Fruit fly (Drosophila melanogaster) whole organism, prepupa: Measurements from ENCODE around the gene ome.

ENCODE experiments used
- Blimp-1 ChIP-seq: fragments of 200-800 bp; sonication (Bioruptor generic); optimal IDR thresholded peaks from 3 replicates; lab custom pipeline; 2017; ENCODE audit warnings: missing biosample characterization, missing genetic modification characterization, mild to moderate bottlenecking, moderate library complexity, missing genetic modification reagents
- CG10631 ChIP-seq: fragments of 200-800 bp; sonication (Bioruptor generic); optimal IDR thresholded peaks from 2 replicates; lab custom pipeline; 2016; ENCODE audit warnings: missing biosample characterization, missing genetic modification characterization
- CG10669 ChIP-seq: fragments of 200-800 bp; sonication (Bioruptor generic); optimal IDR thresholded peaks from 3 replicates; lab custom pipeline; 2018; ENCODE audit warnings: missing biosample characterization, mild to moderate bottlenecking, missing genetic modification characterization, moderate library complexity
- CG11294 ChIP-seq: fragments of 200-800 bp; sonication (Bioruptor generic); IDR thresholded peaks from 2 replicates; pipeline ENCODE4 v1.3.6; 2022; ENCODE audit warnings: missing biosample characterization, missing genetic modification characterization
- CG11762 ChIP-seq: fragments of 200-800 bp; sonication (Bioruptor generic); optimal IDR thresholded peaks from 3 replicates; lab custom pipeline; 2016; ENCODE audit warnings: missing biosample characterization, missing genetic modification characterization; ENCODE audit not compliant: insufficient read depth
- CG11902 ChIP-seq: fragments of 200-800 bp; sonication (Bioruptor generic); optimal IDR thresholded peaks from 3 replicates; lab custom pipeline; 2016; ENCODE audit warnings: missing biosample characterization, missing genetic modification characterization
- CG15336 ChIP-seq: fragments of 200-800 bp; sonication (Bioruptor generic); IDR thresholded peaks from 2 replicates; pipeline ENCODE4 v1.3.6; 2022; ENCODE audit warnings: missing biosample characterization, missing genetic modification characterization
- CG1621 ChIP-seq: fragments of 200-800 bp; sonication (Bioruptor generic); optimal IDR thresholded peaks from 3 replicates; lab custom pipeline; 2018; ENCODE audit warnings: missing biosample characterization, mild to moderate bottlenecking, missing genetic modification characterization
- CG16779 ChIP-seq: fragments of 200-800 bp; sonication (Bioruptor generic); optimal IDR thresholded peaks from 3 replicates; lab custom pipeline; 2017; ENCODE audit warnings: missing biosample characterization, mild to moderate bottlenecking, missing genetic modification characterization
- CG31627 ChIP-seq: fragments of 200-800 bp; sonication (Bioruptor generic); optimal IDR thresholded peaks from 3 replicates; lab custom pipeline; 2016; ENCODE audit warnings: missing biosample characterization, missing genetic modification characterization
- CG34406 ChIP-seq: fragments of 200-800 bp; sonication (Bioruptor generic); optimal IDR thresholded peaks from 3 replicates; lab custom pipeline; 2016; ENCODE audit warnings: missing biosample characterization, missing genetic modification characterization
- CG3919 ChIP-seq: fragments of 200-800 bp; sonication (Bioruptor generic); optimal IDR thresholded peaks from 3 replicates; lab custom pipeline; 2016; ENCODE audit warnings: missing biosample characterization, missing genetic modification characterization
- CG4318 ChIP-seq: fragments of 200-800 bp; sonication (Bioruptor generic); optimal IDR thresholded peaks from 3 replicates; lab custom pipeline; 2017; ENCODE audit warnings: missing biosample characterization, mild to moderate bottlenecking, missing genetic modification characterization
- CG6163 ChIP-seq: fragments of 200-800 bp; sonication (Bioruptor generic); IDR thresholded peaks from 3 replicates; pipeline ENCODE4 v1.3.6; 2022; ENCODE audit warnings: missing biosample characterization, missing genetic modification characterization
- CG6276 ChIP-seq: fragments of 200-800 bp; sonication (Bioruptor generic); optimal IDR thresholded peaks from 2 replicates; lab custom pipeline; 2017; ENCODE audit warnings: missing biosample characterization, mild to moderate bottlenecking, missing genetic modification characterization
- CG6792 ChIP-seq: fragments of 200-800 bp; sonication (Bioruptor generic); optimal IDR thresholded peaks from 3 replicates; lab custom pipeline; 2016; ENCODE audit warnings: missing biosample characterization, missing genetic modification characterization
- CG6808 ChIP-seq: fragments of 200-800 bp; sonication (Bioruptor generic); optimal IDR thresholded peaks from 3 replicates; lab custom pipeline; 2017; ENCODE audit warnings: missing biosample characterization, missing genetic modification characterization, mild to moderate bottlenecking, moderate library complexity, missing genetic modification reagents
- CG6854 ChIP-seq: fragments of 200-800 bp; sonication (Bioruptor generic); optimal IDR thresholded peaks from 2 replicates; lab custom pipeline; 2017; ENCODE audit warnings: missing biosample characterization, mild to moderate bottlenecking, missing genetic modification characterization
- CG8119 ChIP-seq: fragments of 200-800 bp; sonication (Bioruptor generic); IDR thresholded peaks from 3 replicates; pipeline ENCODE4 v1.3.6; 2022; ENCODE audit warnings: missing biosample characterization, missing genetic modification characterization
- CG8319 ChIP-seq: fragments of 200-800 bp; sonication (Bioruptor generic); optimal IDR thresholded peaks from 3 replicates; lab custom pipeline; 2016; ENCODE audit warnings: missing biosample characterization, missing genetic modification characterization
- CG8632 ChIP-seq: fragments of 200-800 bp; sonication (Bioruptor generic); optimal IDR thresholded peaks from 3 replicates; lab custom pipeline; 2016; ENCODE audit warnings: missing biosample characterization, missing genetic modification characterization
- Eip75B ChIP-seq: fragments of 200-800 bp; sonication (Bioruptor generic); optimal IDR thresholded peaks from 3 replicates; lab custom pipeline; 2016; ENCODE audit warnings: missing biosample characterization, missing genetic modification characterization
- Eip78C ChIP-seq: fragments of 200-800 bp; sonication (Bioruptor generic); peaks from one replicate; lab custom pipeline; 2016; ENCODE audit warnings: missing biosample characterization, missing genetic modification characterization
- Eip93F ChIP-seq: fragments of 200-800 bp; sonication (Bioruptor generic); optimal IDR thresholded peaks from 2 replicates; lab custom pipeline; 2016; ENCODE audit warnings: missing biosample characterization, mild to moderate bottlenecking, missing genetic modification characterization
- Ets96B ChIP-seq: fragments of 200-800 bp; optimal IDR thresholded peaks from 2 replicates; lab custom pipeline; 2019; ENCODE audit warnings: missing biosample characterization, mild to moderate bottlenecking, missing genetic modification characterization, moderate library complexity
- Gug ChIP-seq: fragments of 200-800 bp; sonication (Bioruptor generic); IDR thresholded peaks from 2 replicates; pipeline ENCODE4 v1.3.6; 2022; ENCODE audit warnings: missing biosample characterization, missing genetic modification characterization
- Hr38 ChIP-seq: sonication (Bioruptor generic); optimal IDR thresholded peaks from 2 replicates; lab custom pipeline; 2016; ENCODE audit warnings: missing biosample characterization, missing genetic modification characterization
- Hr39 ChIP-seq: fragments of 200-800 bp; sonication (Bioruptor generic); optimal IDR thresholded peaks from 2 replicates; lab custom pipeline; 2016; ENCODE audit warnings: missing biosample characterization, missing genetic modification characterization
- Hr4 ChIP-seq: fragments of 200-800 bp; sonication (Bioruptor generic); optimal IDR thresholded peaks from 3 replicates; lab custom pipeline; 2016; ENCODE audit warnings: missing biosample characterization, missing genetic modification characterization
- Smox ChIP-seq: fragments of 200-800 bp; sonication (Bioruptor generic); optimal IDR thresholded peaks from 3 replicates; lab custom pipeline; 2016; ENCODE audit warnings: missing biosample characterization, missing genetic modification characterization
- Sox102F ChIP-seq: fragments of 200-800 bp; sonication (Bioruptor generic); optimal IDR thresholded peaks from 2 replicates; lab custom pipeline; 2016; ENCODE audit warnings: missing biosample characterization, mild to moderate bottlenecking, missing genetic modification characterization
- Sox14 ChIP-seq: fragments of 200-800 bp; sonication (Bioruptor generic); optimal IDR thresholded peaks from 3 replicates; lab custom pipeline; 2016; ENCODE audit warnings: missing biosample characterization, missing genetic modification characterization
- Sox15 ChIP-seq: fragments of 200-800 bp; sonication (Bioruptor generic); optimal IDR thresholded peaks from 3 replicates; lab custom pipeline; 2016; ENCODE audit warnings: missing biosample characterization, missing genetic modification characterization
- achi ChIP-seq: fragments of 200-800 bp; sonication (Bioruptor generic); optimal IDR thresholded peaks from 3 replicates; lab custom pipeline; 2016; ENCODE audit warnings: missing biosample characterization, missing genetic modification characterization
- dac ChIP-seq: fragments of 200-800 bp; sonication (Bioruptor generic); optimal IDR thresholded peaks from 2 replicates; lab custom pipeline; 2017; ENCODE audit warnings: missing biosample characterization, mild to moderate bottlenecking, missing genetic modification characterization
- dsx ChIP-seq: fragments of 200-800 bp; optimal IDR thresholded peaks from 3 replicates; lab custom pipeline; 2019; ENCODE audit warnings: missing biosample characterization, mild to moderate bottlenecking, missing genetic modification characterization, moderate library complexity; ENCODE audit not compliant: poor library complexity, severe bottlenecking
- eg ChIP-seq: fragments of 200-800 bp; sonication (Bioruptor generic); IDR thresholded peaks from 3 replicates; pipeline ENCODE4 v1.3.6; 2022; ENCODE audit warnings: missing biosample characterization, missing genetic modification characterization
- esn ChIP-seq: fragments of 200-800 bp; sonication (Bioruptor generic); optimal IDR thresholded peaks from 2 replicates; lab custom pipeline; 2016; ENCODE audit warnings: missing biosample characterization, mild to moderate bottlenecking, missing genetic modification characterization, moderate library complexity
- fd85E ChIP-seq: fragments of 200-800 bp; sonication (Bioruptor generic); optimal IDR thresholded peaks from 3 replicates; lab custom pipeline; 2016; ENCODE audit warnings: missing biosample characterization, missing genetic modification characterization
- fkh ChIP-seq: fragments of 200-800 bp; sonication (Bioruptor generic); optimal IDR thresholded peaks from 3 replicates; lab custom pipeline; 2017; ENCODE audit warnings: missing biosample characterization, mild to moderate bottlenecking, missing genetic modification characterization, moderate library complexity
- lz ChIP-seq: fragments of 200-800 bp; sonication (Bioruptor generic); optimal IDR thresholded peaks from 3 replicates; lab custom pipeline; 2016; ENCODE audit warnings: missing biosample characterization, missing genetic modification characterization
- net ChIP-seq: fragments of 200-800 bp; sonication (Bioruptor generic); optimal IDR thresholded peaks from 3 replicates; lab custom pipeline; 2016; ENCODE audit warnings: missing biosample characterization, missing genetic modification characterization
- salr ChIP-seq, 2 experiments: fragments of 200-800 bp; sonication (Bioruptor generic); optimal IDR thresholded peaks; 3 replicates each; lab custom pipeline; 2016 to 2018; ENCODE audit warnings: missing biosample characterization in 2 of 2, missing genetic modification characterization in 2 of 2, mild to moderate bottlenecking in 1 of 2
- spab ChIP-seq: fragments of 200-800 bp; sonication (Bioruptor generic); optimal IDR thresholded peaks from 2 replicates; lab custom pipeline; 2017; ENCODE audit warnings: missing biosample characterization, mild to moderate bottlenecking, missing genetic modification characterization, missing genetic modification reagents
- ss ChIP-seq, 2 experiments: fragments of 200-800 bp; sonication (Bioruptor generic); optimal IDR thresholded peaks; 2 replicates in 1 of 2; 3 replicates in 1 of 2; lab custom pipeline; 2017 to 2018; ENCODE audit warnings: mild to moderate bottlenecking in 2 of 2, missing biosample characterization in 2 of 2, missing genetic modification characterization in 2 of 2, moderate library complexity in 1 of 2
- svp ChIP-seq: fragments of 200-800 bp; sonication (Bioruptor generic); peaks from one replicate; lab custom pipeline; 2016; ENCODE audit warnings: missing biosample characterization, missing genetic modification characterization
- topi ChIP-seq: fragments of 200-800 bp; sonication (Bioruptor generic); optimal IDR thresholded peaks from 3 replicates; lab custom pipeline; 2016; ENCODE audit warnings: missing biosample characterization, missing genetic modification characterization
- vri ChIP-seq: fragments of 200-800 bp; sonication (Bioruptor generic); optimal IDR thresholded peaks from 3 replicates; lab custom pipeline; 2016; ENCODE audit warnings: missing biosample characterization, mild to moderate bottlenecking, missing genetic modification characterization

The ome gene

DNA sequence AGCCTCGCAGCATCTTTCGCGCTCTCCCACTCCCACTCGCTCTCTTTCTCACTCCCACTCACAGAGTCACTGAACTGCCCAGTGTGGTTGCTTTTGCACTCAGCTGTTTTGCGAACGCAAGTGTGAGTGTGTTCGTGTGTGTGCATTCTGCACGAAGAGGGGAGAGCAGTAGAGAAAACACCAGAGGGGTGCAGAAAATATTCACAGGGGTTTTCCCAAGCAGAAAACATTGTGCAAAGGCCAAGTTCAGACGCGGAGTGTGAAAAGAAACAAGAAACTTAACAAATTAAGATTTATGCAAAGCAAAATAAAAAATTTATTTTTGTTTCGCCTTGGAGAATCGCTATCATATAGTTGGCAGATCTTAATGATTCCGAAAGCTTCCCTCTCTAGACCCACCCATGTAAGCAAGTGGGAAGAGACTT, 112.9 kb downstream of the ome start (continued):
- peak; percentile 86 for TF ChIP-seq Sox14
- TF ChIP-seq esn (GFP tag; lab: Kevin White, UChicago): peak; percentile 60
- TF ChIP-seq eg (GFP tag; lab: Robert Waterston, UW): peak; percentile 77
- peak; percentile 66 for TF ChIP-seq CG11762 (GFP tag; lab: Kevin White, UChicago)
- peak; percentile 82 for TF ChIP-seq CG10669
- TF ChIP-seq fkh (GFP tag; lab: Kevin White, UChicago): no peak
- TF ChIP-seq Eip93F (GFP tag; lab: Kevin White, UChicago): peak; percentile 31
- peak; percentile 68 for TF ChIP-seq Smox (GFP tag; lab: Kevin White, UChicago)
- peak; percentile 56 for TF ChIP-seq spab (GFP tag; lab: Kevin White, UChicago)
- peak; percentile 65 for TF ChIP-seq CG8632 (GFP tag; lab: Kevin White, UChicago)
- TF ChIP-seq CG6808 (GFP tag; lab: Kevin White, UChicago): peak; percentile 62
- no peak for TF ChIP-seq CG6854 (GFP tag; lab: Kevin White, UChicago)

DNA sequence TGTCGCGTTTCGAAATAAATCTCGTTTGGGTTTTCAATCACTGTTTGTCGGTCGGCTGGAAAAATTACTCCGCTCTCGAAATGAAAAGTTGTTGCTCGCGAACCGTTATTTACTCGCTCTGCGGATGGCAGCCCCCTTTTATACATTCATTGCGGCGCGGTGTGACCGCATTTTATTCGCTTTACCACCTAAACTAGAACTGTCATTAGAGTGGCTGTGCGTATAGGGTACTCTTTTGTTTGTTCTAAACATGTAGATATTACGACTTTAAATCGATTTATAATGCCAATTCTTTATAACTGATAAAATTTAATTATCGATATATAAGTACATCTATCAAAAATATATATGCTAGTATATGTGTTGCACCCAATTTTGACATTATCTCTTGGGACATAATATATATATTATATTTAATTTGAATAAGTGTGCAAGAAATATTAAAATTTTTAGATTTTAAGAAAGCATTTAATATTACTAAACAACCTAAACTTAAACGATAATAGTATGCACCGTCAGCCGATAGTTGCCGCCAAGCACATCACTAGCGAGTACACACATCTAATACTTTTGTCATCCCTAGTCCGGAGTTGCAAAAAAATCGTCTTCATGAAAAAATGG, 113.7 kb downstream of the ome start, which contains the start of the genes bmm and Tdrd3:
bmm (minus strand) TSS at position 183 of the 621 bp plus-strand sequence.
Tdrd3 (plus strand) TSS at position 562 of the 621 bp plus-strand sequence.
- TF ChIP-seq Hr38 (GFP tag; lab: Kevin White, UChicago) (no peak), spab (GFP tag; lab: Kevin White, UChicago) (peak; percentile 51), CG31627 (peak; percentile 76), ss (GFP tag; optimal IDR thresholded peaks at IDR 0.05; lab: Kevin White, UChicago) (peak; percentile 41 to 65), Hr39 (GFP tag; lab: Kevin White, UChicago) (peak; percentile 75), CG34406 (peak; percentile 80), topi (GFP tag; lab: Kevin White, UChicago) (peak; percentile 25), CG3919 (peak; percentile 66), Hr4 (GFP tag; lab: Kevin White, UChicago) (peak; percentile 69), Eip75B (GFP tag; lab: Kevin White, UChicago) (peak; percentile 22), achi (GFP tag; lab: Kevin White, UChicago) (peak; percentile 82), net (peak; percentile 73), dsx (GFP tag; lab: Kevin White, UChicago) (peak; percentile 76), Eip78C (GFP tag; lab: Kevin White, UChicago) (peak; percentile 74), lz (GFP tag; lab: Kevin White, UChicago) (peak; percentile 73), CG11294 (peak; percentile 14; the same call in 1 of the 2 replicates), Eip93F (GFP tag; lab: Kevin White, UChicago) (peak; percentile 51), CG8319 (GFP tag; lab: Kevin White, UChicago) (peak; percentile 36), Sox102F (peak; percentile 64), Sox15 (GFP tag; lab: Kevin White, UChicago) (peak; percentile 75), CG8119 (GFP tag; lab: Robert Waterston, UW) (peak; percentile 75), svp (GFP tag; lab: Kevin White, UChicago) (peak; percentile 83), CG16779 (tag; lab: Kevin White, UChicago) (no peak), esn (GFP tag; lab: Kevin White, UChicago) (peak; percentile 74), CG10631 (peak; percentile 79), salr (GFP tag; optimal IDR thresholded peaks at IDR 0.05; lab: Kevin White, UChicago) (peak; percentile 13 to 82), eg (GFP tag; lab: Robert Waterston, UW) (peak; percentile 76), dac (peak; percentile 51), CG1621 (tag; lab: Kevin White, UChicago) (peak; percentile 45), CG15336 (GFP tag; lab: Robert Waterston, UW) (peak; percentile 73), CG6276 (GFP tag; lab: Kevin White, UChicago) (peak; percentile 52), Gug (peak; percentile 58), fd85E (GFP tag; lab: Kevin White, UChicago) (no peak), Sox14 (peak; percentile 60), CG10669 (peak; percentile 64), CG4318 (GFP tag; lab: Kevin White, UChicago) (peak; percentile 75), CG11902 (peak; percentile 62), CG6792 (GFP tag; lab: Kevin White, UChicago) (peak; percentile 67), vri (peak; percentile 23), Blimp-1 (GFP tag; lab: Kevin White, UChicago) (peak; percentile 59), CG6163 (GFP tag; lab: Robert Waterston, UW) (peak; percentile 52; the same call in 2 of the 3 replicates), Ets96B (tag; lab: Kevin White, UChicago) (peak; percentile 77)
